Worm (Caenorhabditis elegans): Measurements from ENCODE around the gene Y51A2B.2.

DNA sequence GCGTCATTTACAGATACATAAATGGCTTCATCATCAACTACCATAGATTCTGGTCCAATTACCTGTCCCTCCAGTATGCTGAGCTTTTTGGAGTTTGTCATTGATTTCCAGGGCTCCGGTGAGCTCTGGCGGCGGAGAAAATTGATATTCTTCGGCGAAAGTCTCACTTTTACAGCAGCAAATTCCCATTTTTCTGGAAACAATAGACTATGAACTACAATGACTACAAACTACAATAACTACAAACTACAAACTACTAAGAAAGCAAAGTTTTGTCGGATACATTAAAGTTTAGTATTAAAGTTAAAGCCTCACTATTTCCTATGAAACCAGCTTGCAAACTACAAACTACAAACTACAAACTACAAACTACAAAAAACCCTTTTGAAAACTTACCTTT is 18.6 kb upstream of the Y51A2B.2 start, which contains the start of gene C08E8.2:
- TF ChIP-seq ets-4 (tag; optimal IDR thresholded peaks at IDR 0.05) = no peak
- no peak for TF ChIP-seq ceh-31 (tag; optimal IDR thresholded peaks at IDR 0.05)
- no peak for TF ChIP-seq pha-2 (tag; optimal IDR thresholded peaks at IDR 0.05)
- TF ChIP-seq pqm-1 (tag; optimal IDR thresholded peaks at IDR 0.05) = no peak
- no peak for TF ChIP-seq odd-2 (tag; optimal IDR thresholded peaks at IDR 0.05)

Measured in whole organism, late embryonic.